Worm (Caenorhabditis elegans) whole organism, L2 larva: ENCODE measurements around the gene tnc-2.

Source experiments
- C34F6.9 ChIP-seq: fragments of 150-350 bp; optimal IDR thresholded peaks from 2 replicates; lab custom pipeline; 2014; ENCODE audit warnings: missing biosample characterization, missing genetic modification characterization
- F13H6.1 ChIP-seq: sonication (generic microtip); optimal IDR thresholded peaks from 2 replicates; lab custom pipeline; 2016; ENCODE audit warnings: missing genetic modification characterization, missing compliant biosample characterization
- Y55F3AM.14 ChIP-seq: fragments of 200-800 bp; sonication (Bioruptor generic); optimal IDR thresholded peaks from 2 replicates; lab custom pipeline; 2018; ENCODE audit warnings: mild to moderate bottlenecking, missing genetic modification characterization, missing compliant biosample characterization
- ZK546.5 ChIP-seq: sonication (generic microtip); optimal IDR thresholded peaks from 2 replicates; lab custom pipeline; 2017; ENCODE audit warnings: missing biosample characterization, missing genetic modification characterization
- alr-1 ChIP-seq: fragments of 150-350 bp; optimal IDR thresholded peaks from 2 replicates; lab custom pipeline; 2014; ENCODE audit warnings: missing biosample characterization, missing genetic modification characterization
- aly-2 ChIP-seq: fragments of 150-350 bp; optimal IDR thresholded peaks from 2 replicates; lab custom pipeline; 2014; ENCODE audit warnings: missing biosample characterization, missing genetic modification characterization
- blmp-1 ChIP-seq: sonication (generic microtip); optimal IDR thresholded peaks from 2 replicates; lab custom pipeline; 2017; ENCODE audit warnings: missing genetic modification characterization, mild to moderate bottlenecking, missing compliant biosample characterization, antibody characterized with exemption, moderate library complexity; ENCODE audit not compliant: insufficient read depth
- ceh-16 ChIP-seq: fragments of 150-350 bp; optimal IDR thresholded peaks from 2 replicates; lab custom pipeline; 2014; ENCODE audit warnings: missing biosample characterization, missing genetic modification characterization
- ceh-82 ChIP-seq: fragments of 150-350 bp; optimal IDR thresholded peaks from 2 replicates; lab custom pipeline; 2014; ENCODE audit warnings: missing biosample characterization, missing genetic modification characterization
- crh-2 ChIP-seq: sonication (generic microtip); optimal IDR thresholded peaks from 2 replicates; lab custom pipeline; 2017; ENCODE audit warnings: missing biosample characterization, missing genetic modification characterization
- egl-27 ChIP-seq: sonication (generic microtip); optimal IDR thresholded peaks from 3 replicates; lab custom pipeline; 2017; ENCODE audit warnings: missing biosample characterization, missing genetic modification reagents, missing genetic modification characterization
- elt-1 ChIP-seq: fragments of 150-350 bp; optimal IDR thresholded peaks from 2 replicates; lab custom pipeline; 2014; ENCODE audit warnings: missing biosample characterization, missing genetic modification characterization
- elt-3 ChIP-seq: sonication (generic microtip); optimal IDR thresholded peaks from 2 replicates; lab custom pipeline; 2017; ENCODE audit warnings: missing biosample characterization, missing genetic modification characterization
- fos-1 ChIP-seq: fragments of 150-350 bp; optimal IDR thresholded peaks from 2 replicates; lab custom pipeline; 2014; ENCODE audit warnings: missing biosample characterization, missing genetic modification characterization
- gmeb-1 ChIP-seq: fragments of 150-350 bp; optimal IDR thresholded peaks from 2 replicates; lab custom pipeline; 2014; ENCODE audit warnings: missing biosample characterization, missing genetic modification characterization
- lin-11 ChIP-seq: fragments of 150-350 bp; sonication (generic microtip); optimal IDR thresholded peaks from 2 replicates; lab custom pipeline; 2014; ENCODE audit warnings: missing biosample characterization, missing genetic modification characterization, inconsistent platforms, mixed read lengths
- lin-13 ChIP-seq: fragments of 150-350 bp; optimal IDR thresholded peaks from 2 replicates; lab custom pipeline; 2014; ENCODE audit warnings: missing biosample characterization, missing genetic modification reagents, missing genetic modification characterization
- lin-39 ChIP-seq: fragments of 150-350 bp; optimal IDR thresholded peaks from 2 replicates; lab custom pipeline; 2014; ENCODE audit warnings: missing biosample characterization, missing genetic modification reagents, missing genetic modification characterization
- lsy-2 ChIP-seq, 2 experiments: fragments of 150-350 bp in 1 of 2; sonication (generic microtip) in 1 of 2; optimal IDR thresholded peaks; 2 replicates each; lab custom pipeline; 2014 to 2017; ENCODE audit warnings: missing biosample characterization in 2 of 2, missing genetic modification characterization in 2 of 2
- mab-5 ChIP-seq: fragments of 150-350 bp; optimal IDR thresholded peaks from 2 replicates; lab custom pipeline; 2014; ENCODE audit warnings: missing biosample characterization, missing genetic modification characterization
- mbf-1 ChIP-seq: sonication (generic microtip); optimal IDR thresholded peaks from 2 replicates; lab custom pipeline; 2017; ENCODE audit warnings: missing biosample characterization, missing genetic modification characterization
- mdl-1 ChIP-seq, 2 experiments: fragments of 150-350 bp in 1 of 2; sonication (generic microtip) in 1 of 2; optimal IDR thresholded peaks; 2 replicates each; lab custom pipeline; 2017; ENCODE audit warnings: missing biosample characterization in 2 of 2, missing genetic modification characterization in 2 of 2
- nhr-11 ChIP-seq: fragments of 150-350 bp; optimal IDR thresholded peaks from 2 replicates; lab custom pipeline; 2014; ENCODE audit warnings: missing biosample characterization, missing genetic modification characterization
- nhr-12 ChIP-seq: fragments of 150-350 bp; optimal IDR thresholded peaks from 2 replicates; lab custom pipeline; 2014; ENCODE audit warnings: missing biosample characterization, missing genetic modification characterization
- nhr-129 ChIP-seq: fragments of 150-350 bp; optimal IDR thresholded peaks from 2 replicates; lab custom pipeline; 2014; ENCODE audit warnings: missing biosample characterization, missing genetic modification characterization
- nhr-21 ChIP-seq: fragments of 150-350 bp; optimal IDR thresholded peaks from 2 replicates; lab custom pipeline; 2014; ENCODE audit warnings: missing biosample characterization, missing genetic modification characterization
- nhr-23 ChIP-seq: fragments of 150-350 bp; optimal IDR thresholded peaks from 2 replicates; lab custom pipeline; 2014; ENCODE audit warnings: missing biosample characterization, missing genetic modification reagents, missing genetic modification characterization
- nhr-237 ChIP-seq: fragments of 150-350 bp; optimal IDR thresholded peaks from 2 replicates; lab custom pipeline; 2014; ENCODE audit warnings: missing biosample characterization, missing genetic modification characterization
- nhr-25 ChIP-seq: fragments of 150-350 bp; sonication (generic microtip); optimal IDR thresholded peaks from 3 replicates; lab custom pipeline; 2014; ENCODE audit warnings: missing biosample characterization, missing genetic modification characterization
- nhr-77 ChIP-seq: fragments of 150-350 bp; optimal IDR thresholded peaks from 2 replicates; lab custom pipeline; 2014; ENCODE audit warnings: missing biosample characterization, missing genetic modification characterization
- peb-1 ChIP-seq: fragments of 150-350 bp; optimal IDR thresholded peaks from 2 replicates; lab custom pipeline; 2014; ENCODE audit warnings: missing biosample characterization, missing genetic modification characterization
- sem-4 ChIP-seq: fragments of 150-350 bp; optimal IDR thresholded peaks from 2 replicates; lab custom pipeline; 2014; ENCODE audit warnings: missing biosample characterization, missing genetic modification reagents, missing genetic modification characterization
- sma-3 ChIP-seq: sonication (generic microtip); optimal IDR thresholded peaks from 2 replicates; lab custom pipeline; 2016; ENCODE audit warnings: missing genetic modification reagents, missing genetic modification characterization, missing compliant biosample characterization
- sma-9 ChIP-seq, 2 experiments: fragments of 150-350 bp in 1 of 2; sonication (generic microtip) in 1 of 2; optimal IDR thresholded peaks; 2 replicates each; lab custom pipeline; 2014 to 2016; ENCODE audit warnings: missing genetic modification characterization in 2 of 2, mild to moderate bottlenecking in 1 of 2, missing biosample characterization in 1 of 2, missing compliant biosample characterization in 1 of 2, missing genetic modification reagents in 1 of 2, moderate library complexity in 1 of 2
- snpc-4 ChIP-seq: fragments of 150-350 bp; optimal IDR thresholded peaks from 2 replicates; lab custom pipeline; 2014; ENCODE audit warnings: missing biosample characterization, missing genetic modification characterization
- unc-39 ChIP-seq: fragments of 150-350 bp; optimal IDR thresholded peaks from 2 replicates; lab custom pipeline; 2014; ENCODE audit warnings: missing biosample characterization, missing genetic modification characterization
- unc-55 ChIP-seq: fragments of 150-350 bp; sonication (generic microtip); optimal IDR thresholded peaks from 3 replicates; lab custom pipeline; 2014; ENCODE audit warnings: missing biosample characterization, missing genetic modification reagents, missing genetic modification characterization
- unc-62 ChIP-seq: fragments of 150-350 bp; optimal IDR thresholded peaks from 2 replicates; lab custom pipeline; 2014; ENCODE audit warnings: missing biosample characterization, missing genetic modification reagents, missing genetic modification characterization
- zag-1 ChIP-seq: fragments of 150-350 bp; optimal IDR thresholded peaks from 2 replicates; lab custom pipeline; 2014; ENCODE audit warnings: missing biosample characterization, missing genetic modification characterization
- ztf-1 ChIP-seq: fragments of 200-800 bp; sonication (Bioruptor generic); conservative IDR thresholded peaks from 2 replicates; pipeline ENCODE4 v1.3.6; 2022; ENCODE audit warnings: missing genetic modification characterization, missing compliant biosample characterization
- ztf-11 ChIP-seq: sonication (generic microtip); optimal IDR thresholded peaks from 2 replicates; lab custom pipeline; 2017; ENCODE audit warnings: missing biosample characterization, missing genetic modification characterization
- ztf-4 ChIP-seq: fragments of 150-350 bp; optimal IDR thresholded peaks from 2 replicates; lab custom pipeline; 2014; ENCODE audit warnings: missing biosample characterization, missing genetic modification characterization

Gene tnc-2

DNA sequence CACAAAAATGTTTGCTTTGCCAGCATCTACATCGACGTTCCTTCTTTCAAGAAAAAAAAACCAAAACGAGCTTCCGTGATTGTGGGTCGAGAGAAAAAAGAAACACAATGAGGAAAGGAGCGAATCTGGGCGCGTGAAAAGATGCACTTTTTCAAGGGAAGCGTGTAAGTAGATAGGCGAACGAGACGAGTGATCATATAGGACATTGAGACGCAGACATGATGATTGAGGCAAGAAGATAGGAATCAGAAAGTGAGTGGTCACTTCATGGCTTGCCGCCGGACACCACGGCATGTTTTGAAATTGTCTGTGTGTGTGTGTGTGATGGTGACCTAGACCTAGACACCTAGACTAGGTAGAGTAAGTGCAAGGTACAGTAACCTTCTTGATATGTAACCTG, 34.9 kb downstream of the tnc-2 start (continued):
- no peak for TF ChIP-seq nhr-23 (tag; lab: Kevin White, UChicago)
- TF ChIP-seq nhr-12 (tag; lab: Kevin White, UChicago), result no peak
- no peak for TF ChIP-seq unc-55 (GFP tag; lab: Kevin White, UChicago)
- peak; percentile 38 for TF ChIP-seq egl-27 (tag; lab: Kevin White, UChicago)
- peak; percentile 75 for TF ChIP-seq nhr-21
- TF ChIP-seq snpc-4 (tag; lab: Kevin White, UChicago), result no peak
- no peak for TF ChIP-seq aly-2 (tag; lab: Kevin White, UChicago)
- no peak for TF ChIP-seq lin-39
- no peak for TF ChIP-seq gmeb-1 (tag; lab: Kevin White, UChicago)
- peak; percentile 83 for TF ChIP-seq fos-1 (tag; lab: Kevin White, UChicago)
- TF ChIP-seq lin-11 (tag; lab: Kevin White, UChicago), result no peak
- peak; percentile 52 for TF ChIP-seq nhr-25 (tag; lab: Kevin White, UChicago)
- TF ChIP-seq Y55F3AM.14 (GFP tag; lab: Kevin White, UChicago), result no peak
- peak; percentile 95 for TF ChIP-seq blmp-1 (tag; lab: Kevin White, UChicago)
- no peak for TF ChIP-seq ztf-1 (GFP tag; lab: Robert Waterston, UW)

DNA sequence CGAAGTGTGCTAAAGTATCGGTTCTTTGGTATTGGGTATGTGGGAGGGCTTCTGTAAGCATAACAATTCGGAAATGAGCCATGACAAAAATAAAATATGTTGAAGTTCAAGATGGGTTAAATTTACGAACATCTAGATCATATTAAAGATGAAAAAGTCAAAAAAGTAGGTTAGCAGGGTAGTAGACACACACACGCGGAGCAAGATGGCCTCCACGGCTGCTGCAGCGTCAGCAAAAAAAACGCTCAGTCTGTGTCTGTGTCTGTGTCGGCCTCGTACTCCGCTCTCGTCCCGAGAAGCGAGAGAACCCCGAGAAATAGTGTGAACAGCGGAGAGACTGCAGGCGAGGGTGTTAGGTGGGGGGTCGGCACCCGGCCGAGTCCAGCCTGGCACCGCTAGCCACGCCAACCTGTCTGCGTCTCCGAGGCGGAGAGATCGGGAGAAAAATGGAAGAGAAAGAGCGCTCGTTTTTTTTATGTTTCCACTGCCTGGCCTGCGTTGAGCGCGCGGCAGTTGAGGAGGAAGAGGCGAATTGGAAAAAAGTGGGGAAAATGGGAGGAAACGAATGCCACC, 35.9 kb downstream of the tnc-2 start, which contains the start of gene myrf-1:
Gene myrf-1 (minus strand): TSS at position 51 of the 573 bp plus-strand sequence.
- TF ChIP-seq lin-11 (tag; lab: Kevin White, UChicago), result peak; percentile 86
- TF ChIP-seq blmp-1 (tag; lab: Kevin White, UChicago), result peak; percentile 50
- peak; percentile 79 for TF ChIP-seq sem-4 (tag; lab: Kevin White, UChicago)
- TF ChIP-seq nhr-21, result peak; percentile 82
- peak; percentile 84 for TF ChIP-seq nhr-129 (tag; lab: Kevin White, UChicago)
- TF ChIP-seq unc-62 (GFP tag; lab: Kevin White, UChicago), result no peak
- no peak for TF ChIP-seq nhr-11 (tag; lab: Kevin White, UChicago)
- peak; percentile 63 for TF ChIP-seq ztf-4
- peak; percentile 84 for TF ChIP-seq fos-1 (tag; lab: Kevin White, UChicago)
- peak; percentile 92 for TF ChIP-seq peb-1 (tag; lab: Kevin White, UChicago)
- TF ChIP-seq C34F6.9 (tag; lab: Kevin White, UChicago), result peak; percentile 85
- peak; percentile 84 for TF ChIP-seq Y55F3AM.14 (GFP tag; lab: Kevin White, UChicago)
- TF ChIP-seq ZK546.5 (tag; lab: Kevin White, UChicago), result no peak
- TF ChIP-seq snpc-4 (tag; lab: Kevin White, UChicago), result peak; percentile 25
- TF ChIP-seq lsy-2 (tag; optimal IDR thresholded peaks at IDR 0.05; lab: Kevin White, UChicago), result peak; percentile 39 to 81
- TF ChIP-seq mdl-1 (tag; optimal IDR thresholded peaks at IDR 0.05; lab: Kevin White, UChicago), result peak; percentile 64 to 85
- no peak for TF ChIP-seq mbf-1 (tag; lab: Kevin White, UChicago)
- peak; percentile 85 for TF ChIP-seq sma-3 (GFP tag; lab: Kevin White, UChicago)
- no peak for TF ChIP-seq nhr-23 (tag; lab: Kevin White, UChicago)
- no peak for TF ChIP-seq ceh-82 (tag; lab: Kevin White, UChicago)
- no peak for TF ChIP-seq elt-3 (tag; lab: Kevin White, UChicago)
- peak; percentile 28 for TF ChIP-seq elt-1
- TF ChIP-seq nhr-77 (tag; lab: Kevin White, UChicago), result no peak
- peak; percentile 97 for TF ChIP-seq F13H6.1 (tag; lab: Kevin White, UChicago)
- peak; percentile 93 for TF ChIP-seq zag-1 (tag; lab: Kevin White, UChicago)
- TF ChIP-seq mab-5 (tag; lab: Kevin White, UChicago), result peak; percentile 37
- TF ChIP-seq ceh-16 (tag; lab: Kevin White, UChicago), result peak; percentile 74
- TF ChIP-seq alr-1 (tag; lab: Kevin White, UChicago), result no peak
- TF ChIP-seq lin-13 (GFP tag; lab: Kevin White, UChicago), result peak; percentile 72
- no peak for TF ChIP-seq nhr-237 (tag; lab: Kevin White, UChicago)
- peak; percentile 80 for TF ChIP-seq unc-55 (GFP tag; lab: Kevin White, UChicago)
- peak; percentile 84 for TF ChIP-seq crh-2
- TF ChIP-seq egl-27 (tag; lab: Kevin White, UChicago), result peak; percentile 86
- TF ChIP-seq ztf-11 (tag; lab: Kevin White, UChicago), result no peak
- no peak for TF ChIP-seq unc-39 (tag; lab: Kevin White, UChicago)
- peak; percentile 71 for TF ChIP-seq gmeb-1 (tag; lab: Kevin White, UChicago)
- TF ChIP-seq nhr-25 (tag; lab: Kevin White, UChicago), result peak; percentile 63
- peak; percentile 93 for TF ChIP-seq sma-9 (GFP tag; optimal IDR thresholded peaks at IDR 0.05; lab: Kevin White, UChicago)
- TF ChIP-seq sma-9 (tag; optimal IDR thresholded peaks at IDR 0.05; lab: Kevin White, UChicago), result no peak
